Fruit fly (Drosophila melanogaster): ENCODE data around the gene svr.

DNA sequence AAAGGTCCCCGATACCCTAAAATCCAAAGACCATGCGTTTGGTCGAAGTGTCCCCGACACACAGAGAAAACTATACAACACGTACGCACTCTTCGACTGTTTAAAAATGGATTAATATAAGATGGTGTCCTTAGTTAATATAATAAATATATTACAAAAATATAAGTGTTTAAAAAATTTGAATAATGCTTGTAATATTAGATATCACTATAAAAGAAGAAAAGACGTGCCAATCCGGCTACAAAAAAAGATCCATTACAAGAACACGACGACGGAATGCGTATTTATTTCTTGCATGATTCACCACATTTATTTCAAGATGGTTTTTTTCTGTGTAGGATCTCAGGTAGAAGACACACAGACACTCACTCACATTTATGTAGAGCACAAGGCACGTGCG, 38.4 kb upstream of the svr start:
- no peak for TF ChIP-seq Mnt (GFP tag; optimal IDR thresholded peaks at IDR 0.05)
- no peak for TF ChIP-seq CG33017 (tag; optimal IDR thresholded peaks at IDR 0.05)
- TF ChIP-seq Clk (GFP tag; optimal IDR thresholded peaks at IDR 0.05): no peak
- TF ChIP-seq CG7045 (GFP tag; optimal IDR thresholded peaks at IDR 0.05): no peak
